Worm (Caenorhabditis elegans): ENCODE data around the gene dab-1.

The dab-1 gene

DNA sequence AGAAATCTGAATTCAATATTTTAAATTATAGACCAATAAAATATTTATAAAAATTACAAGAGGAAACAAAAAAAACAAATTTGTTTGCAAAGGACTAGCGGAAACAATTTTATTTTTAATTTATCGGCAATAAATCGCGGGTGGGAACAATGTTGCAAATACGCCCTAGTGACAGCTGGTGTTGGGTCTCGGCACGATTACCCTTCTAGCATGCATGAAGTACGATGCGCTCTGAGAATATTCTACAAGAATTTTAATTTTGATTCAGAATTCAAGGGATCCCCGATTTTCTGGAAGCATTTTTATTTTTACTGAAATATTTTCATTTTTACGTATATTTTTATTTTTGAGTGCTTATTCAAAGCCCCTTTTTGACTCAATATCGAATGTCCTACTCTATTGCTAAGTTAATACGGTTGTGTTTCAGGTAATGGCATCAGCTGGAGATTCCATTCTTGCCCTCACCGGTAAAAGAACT is 37.1 kb upstream of the dab-1 start, which contains the start of the genes mig-5 and cct-1 (continued):
- peak; percentile 2 for TF ChIP-seq nhr-76 (tag; optimal IDR thresholded peaks at IDR 0.05)
- peak; percentile 66 for TF ChIP-seq egl-43 (GFP tag; IDR thresholded peaks at IDR 0.05)
- peak; percentile 53 for TF ChIP-seq ceh-32 (tag; optimal IDR thresholded peaks at IDR 0.05; ENCODE audit: poor library complexity)
- TF ChIP-seq nhr-41 (GFP tag; IDR thresholded peaks at IDR 0.05), result no peak
- TF ChIP-seq dve-1 (tag; optimal IDR thresholded peaks at IDR 0.05; ENCODE audit: insufficient read depth), result peak; percentile 98
- TF ChIP-seq lir-3 (tag; optimal IDR thresholded peaks at IDR 0.05), result peak; percentile 41
- peak; percentile 100 for TF ChIP-seq lin-38 (GFP tag; IDR thresholded peaks at IDR 0.05)
- no peak for TF ChIP-seq sdz-12 (GFP tag; optimal IDR thresholded peaks at IDR 0.05)
- TF ChIP-seq ZK546.5 (tag; optimal IDR thresholded peaks at IDR 0.05), result peak in 1 of 2 experiments; percentile 82
- peak; percentile 87 for TF ChIP-seq zfp-3 (GFP tag; conservative IDR thresholded peaks at IDR 0.05)
- no peak for TF ChIP-seq ceh-62 (tag; optimal IDR thresholded peaks at IDR 0.05)
- peak; percentile 91 for TF ChIP-seq tra-1 (GFP tag; IDR thresholded peaks at IDR 0.05)
- TF ChIP-seq ceh-82 (tag; optimal IDR thresholded peaks at IDR 0.05), result no peak
- TF ChIP-seq F44E2.7 (GFP tag; IDR thresholded peaks at IDR 0.05), result no peak
- TF ChIP-seq fkh-10 (GFP tag; optimal IDR thresholded peaks at IDR 0.05), result peak; percentile 97
- TF ChIP-seq nhr-77 (tag; optimal IDR thresholded peaks at IDR 0.05), result peak; percentile 98
- TF ChIP-seq Y48G9A.11 (GFP tag; IDR thresholded peaks at IDR 0.05), result peak; percentile 58
- peak; percentile 90 for TF ChIP-seq lin-15B (tag; optimal IDR thresholded peaks at IDR 0.05)
- no peak for TF ChIP-seq daf-19 (GFP tag; conservative IDR thresholded peaks at IDR 0.05)
- TF ChIP-seq mxl-3 (GFP tag; optimal IDR thresholded peaks at IDR 0.05), result peak; percentile 56

DNA sequence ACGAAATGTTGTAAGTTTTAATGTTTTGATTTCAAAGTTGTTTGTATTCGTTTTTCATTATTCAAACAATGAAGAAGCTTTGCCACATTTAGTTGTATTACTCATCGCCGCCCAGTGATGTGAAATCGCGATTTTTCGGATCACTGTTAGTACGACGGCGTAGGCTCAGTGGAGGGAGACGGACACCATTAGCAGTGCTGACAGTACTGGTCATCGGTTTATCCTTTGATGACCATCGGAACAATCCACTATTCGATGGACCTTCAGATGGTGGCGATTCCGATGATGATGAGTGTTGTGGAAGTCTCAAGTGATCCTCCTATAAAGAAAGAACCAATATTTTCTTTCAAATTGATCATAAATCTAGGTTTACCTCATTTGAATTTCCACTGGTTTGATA is 34.7 kb upstream of the dab-1 start:
- TF ChIP-seq jun-1 (tag; optimal IDR thresholded peaks at IDR 0.05) (no peak), lir-3 (tag; optimal IDR thresholded peaks at IDR 0.05) (no peak), lin-1 (GFP tag; IDR thresholded peaks at IDR 0.05) (0 out of 2 replicates have a peak, but pooled peaks have one; percentile 9), ctbp-1 (GFP tag; IDR thresholded peaks at IDR 0.05) (peak; percentile 26; the same call in 1 of the 2 replicates), lin-39 (tag; optimal IDR thresholded peaks at IDR 0.05) (no peak), F49E8.2 (tag; optimal IDR thresholded peaks at IDR 0.05; ENCODE audit: borderline replicate concordance) (peak; percentile 6), nhr-111 (GFP tag; optimal IDR thresholded peaks at IDR 0.05) (peak; percentile 29), lin-38 (GFP tag; IDR thresholded peaks at IDR 0.05) (peak; percentile 54; the same call in 1 of the 2 replicates)

DNA sequence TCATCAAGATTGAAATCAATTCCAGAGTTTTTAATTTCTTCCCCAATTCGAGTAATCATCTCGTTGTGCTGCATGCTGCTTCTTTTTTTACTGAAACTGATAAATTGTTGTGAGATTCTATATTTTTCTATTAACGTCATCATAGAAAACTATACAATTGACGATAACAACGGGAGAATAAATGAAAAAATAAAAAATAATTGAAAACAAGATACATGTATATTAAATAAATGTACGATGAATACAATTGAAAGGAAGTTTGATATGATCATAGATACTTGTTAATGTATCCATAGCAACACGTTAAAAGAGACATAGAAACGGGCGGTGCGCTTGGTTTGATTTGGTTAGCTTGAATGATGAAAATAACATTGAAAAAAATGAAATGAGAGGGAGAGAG is 31.7 kb upstream of the dab-1 start, which contains the start of gene T05C12.8:
TSS of gene T05C12.8 (minus strand) at position 101 of the 400 bp plus-strand sequence.
- TF ChIP-seq ceh-82 (tag; optimal IDR thresholded peaks at IDR 0.05), result no peak
- no peak for TF ChIP-seq mdl-1 (tag; optimal IDR thresholded peaks at IDR 0.05)
- no peak for TF ChIP-seq nhr-41 (GFP tag; IDR thresholded peaks at IDR 0.05)
- TF ChIP-seq nhr-42 (GFP tag; IDR thresholded peaks at IDR 0.05), result no peak
- no peak for TF ChIP-seq attf-4 (tag; optimal IDR thresholded peaks at IDR 0.05)
- no peak for TF ChIP-seq ZK337.2 (GFP tag; IDR thresholded peaks at IDR 0.05)
- no peak for TF ChIP-seq mdt-29 (GFP tag; IDR thresholded peaks at IDR 0.05)
- TF ChIP-seq F49E8.2 (tag; optimal IDR thresholded peaks at IDR 0.05; ENCODE audit: borderline replicate concordance), result no peak
- no peak for TF ChIP-seq mxl-3 (GFP tag; optimal IDR thresholded peaks at IDR 0.05)
- no peak for TF ChIP-seq T20F7.1 (GFP tag; optimal IDR thresholded peaks at IDR 0.05)
- no peak for TF ChIP-seq zip-11 (GFP tag; IDR thresholded peaks at IDR 0.05)
- no peak for TF ChIP-seq jun-1 (tag; optimal IDR thresholded peaks at IDR 0.05)

DNA sequence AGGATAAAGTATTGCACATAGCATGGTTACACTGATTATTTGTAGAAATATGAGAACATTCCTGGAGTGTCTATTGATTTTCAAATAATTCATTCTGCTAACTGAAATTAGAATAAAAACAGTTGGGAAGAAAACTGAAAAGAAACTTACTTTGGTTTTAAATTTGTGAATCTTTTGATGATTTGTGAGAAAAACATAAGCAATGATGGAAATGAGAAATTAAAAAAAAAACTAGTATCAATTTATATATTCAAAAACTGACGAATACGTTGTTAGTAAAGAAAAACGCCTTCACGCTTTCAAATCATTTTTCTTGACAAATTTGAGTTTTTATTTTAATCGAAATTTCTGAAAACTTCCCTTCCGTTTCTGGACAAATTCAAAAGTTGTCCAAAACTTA is 29.1 kb upstream of the dab-1 start, which contains the start of gene T05C12.9:
TSS of gene T05C12.9 (minus strand) at position 101 of the 400 bp plus-strand sequence.
- TF ChIP-seq nhr-76 (tag; optimal IDR thresholded peaks at IDR 0.05) (no peak), cey-2 (tag; optimal IDR thresholded peaks at IDR 0.05; ENCODE audit: borderline replicate concordance, insufficient read depth) (no peak), ZK337.2 (GFP tag; IDR thresholded peaks at IDR 0.05) (no peak), mep-1 (tag; optimal IDR thresholded peaks at IDR 0.05) (no peak), jun-1 (tag; optimal IDR thresholded peaks at IDR 0.05) (no peak), pqm-1 (tag; optimal IDR thresholded peaks at IDR 0.05) (no peak), ama-1 (optimal IDR thresholded peaks at IDR 0.05) (no peak), nhr-25 (tag; optimal IDR thresholded peaks at IDR 0.05; ENCODE audit: borderline replicate concordance, insufficient read depth) (no peak), tra-1 (GFP tag; IDR thresholded peaks at IDR 0.05) (no peak), D1046.2 (GFP tag; IDR thresholded peaks at IDR 0.05) (no peak), hlh-30 (tag; optimal IDR thresholded peaks at IDR 0.05; ENCODE audit: insufficient read depth) (no peak), zip-2 (tag; optimal IDR thresholded peaks at IDR 0.05) (no peak), daf-19 (GFP tag; conservative IDR thresholded peaks at IDR 0.05) (no peak), daf-12 (tag; optimal IDR thresholded peaks at IDR 0.05) (no peak), T20F7.1 (GFP tag; optimal IDR thresholded peaks at IDR 0.05) (no peak), dpl-1 (GFP tag; optimal IDR thresholded peaks at IDR 0.05) (no peak)

Data from whole organism, L4 larva.